Fruit fly (Drosophila melanogaster) S2 (cell line): ENCODE results near the gene Gr10b.

Source experiments
- CG8478 ChIP-seq: fragments of >200 bp; optimal IDR thresholded peaks from 2 replicates; lab custom pipeline; 2018
- CTCF ChIP-seq, 2 experiments: fragments of >200 bp; optimal IDR thresholded peaks; 2 replicates each; lab custom pipeline; 2018

DNA sequence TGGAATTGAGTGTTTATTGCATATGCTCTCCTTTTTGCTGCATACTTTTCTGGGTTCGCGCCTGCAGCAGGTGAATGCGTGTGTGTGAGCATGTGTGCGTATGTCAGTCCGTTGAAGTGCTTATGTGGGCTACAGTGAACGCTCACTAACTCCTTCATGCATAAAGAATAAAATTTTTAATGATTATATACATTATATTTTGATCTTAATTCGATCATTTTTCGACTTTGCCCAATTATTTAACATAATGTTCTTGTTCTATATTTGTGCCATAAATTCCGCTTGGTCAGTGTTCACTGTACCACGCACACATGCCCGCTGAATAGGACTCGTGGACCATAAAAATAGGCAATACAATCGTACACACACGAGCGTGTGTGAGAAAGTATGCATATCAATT lies 42.2 kb downstream of the Gr10b start:
- no peak for TF ChIP-seq CG8478 (lab: Kevin White, UChicago)
- TF ChIP-seq CTCF (optimal IDR thresholded peaks at IDR 0.05; lab: Kevin White, UChicago), result no peak
